Worm (Caenorhabditis elegans): ENCODE data around the gene thk-1.

ce11 chrIV:10243276-10243675 lies 38.1 kb downstream of the thk-1 start, which contains the start of gene tkt-1:
- no peak for TF ChIP-seq ztf-1 (GFP tag; conservative IDR thresholded peaks at IDR 0.05)
- TF ChIP-seq lsy-2 (tag; optimal IDR thresholded peaks at IDR 0.05): no peak
- no peak for TF ChIP-seq unc-62 (GFP tag; optimal IDR thresholded peaks at IDR 0.05)
- TF ChIP-seq sma-3 (GFP tag; optimal IDR thresholded peaks at IDR 0.05): no peak
- TF ChIP-seq mdl-1 (tag; optimal IDR thresholded peaks at IDR 0.05): no peak
- peak; percentile 79 for TF ChIP-seq fos-1 (tag; optimal IDR thresholded peaks at IDR 0.05)
- no peak for TF ChIP-seq alr-1 (tag; optimal IDR thresholded peaks at IDR 0.05)
- TF ChIP-seq aly-2 (tag; optimal IDR thresholded peaks at IDR 0.05): no peak
- no peak for TF ChIP-seq egl-27 (tag; optimal IDR thresholded peaks at IDR 0.05)
- no peak for TF ChIP-seq lin-13 (GFP tag; optimal IDR thresholded peaks at IDR 0.05)
- TF ChIP-seq blmp-1 (tag; optimal IDR thresholded peaks at IDR 0.05; ENCODE audit: insufficient read depth): no peak
- TF ChIP-seq nhr-25 (tag; optimal IDR thresholded peaks at IDR 0.05): no peak
- no peak for TF ChIP-seq gmeb-1 (tag; optimal IDR thresholded peaks at IDR 0.05)
